Fruit fly (Drosophila melanogaster) whole organism, wandering third instar larva: Measurements from ENCODE around the gene CG43740.

Source experiments
- Abd-B ChIP-seq: fragments of >200 bp; optimal IDR thresholded peaks from 2 replicates; lab custom pipeline; 2017; ENCODE audit warnings: missing biosample characterization, missing genetic modification characterization
- CrebA ChIP-seq: fragments of 200-800 bp; sonication (Bioruptor generic); optimal IDR thresholded peaks from 2 replicates; lab custom pipeline; 2016; ENCODE audit warnings: missing biosample characterization, mild to moderate bottlenecking, missing genetic modification characterization, borderline replicate concordance
- Vsx2 ChIP-seq: fragments of 200-300, 225-300 bp; sonication (Bioruptor generic); optimal IDR thresholded peaks from 2 replicates; lab custom pipeline; 2018; ENCODE audit warnings: missing biosample characterization, missing genetic modification characterization; ENCODE audit not compliant: partially characterized antibody
- fru ChIP-seq: fragments of 200-800 bp; sonication (Bioruptor generic); optimal IDR thresholded peaks from 3 replicates; lab custom pipeline; 2016; ENCODE audit warnings: missing biosample characterization, mild to moderate bottlenecking, missing genetic modification characterization
- h ChIP-seq: fragments of 200-800 bp; sonication (Bioruptor generic); optimal IDR thresholded peaks from 3 replicates; lab custom pipeline; 2016; ENCODE audit warnings: missing biosample characterization, mild to moderate bottlenecking, missing genetic modification characterization
- usp ChIP-seq: fragments of >200 bp; optimal IDR thresholded peaks from 2 replicates; lab custom pipeline; 2017; ENCODE audit warnings: missing biosample characterization, missing genetic modification characterization

dm6 chrX:10322292-10322691 is 11.2 kb upstream of the CG43740 start:
- no peak for TF ChIP-seq Vsx2
- no peak for TF ChIP-seq usp (GFP tag; lab: Kevin White, UChicago)
- no peak for TF ChIP-seq CrebA (GFP tag; lab: Kevin White, UChicago)
- no peak for TF ChIP-seq Abd-B
- TF ChIP-seq h (GFP tag; lab: Kevin White, UChicago), result no peak
- no peak for TF ChIP-seq fru (GFP tag; lab: Kevin White, UChicago)
